Fruit fly (Drosophila melanogaster): ENCODE data around the gene MnM.

Gene MnM

dm6 chr3L:3148125-3149059 lies 30.0 kb downstream of the MnM start, which contains the start of the genes Usp5 and BtbVII (continued):
- TF ChIP-seq CG8632 (GFP tag; optimal IDR thresholded peaks at IDR 0.05), result no peak
- no peak for TF ChIP-seq CG11902 (GFP tag; optimal IDR thresholded peaks at IDR 0.05)
- TF ChIP-seq dac (GFP tag; optimal IDR thresholded peaks at IDR 0.05), result no peak
- peak; percentile 55 for TF ChIP-seq CG34406 (GFP tag; optimal IDR thresholded peaks at IDR 0.05)
- TF ChIP-seq Sox102F (GFP tag; optimal IDR thresholded peaks at IDR 0.05), result no peak
- peak; percentile 17 for TF ChIP-seq dsx (GFP tag; optimal IDR thresholded peaks at IDR 0.05; ENCODE audit: poor library complexity, severe bottlenecking)
- TF ChIP-seq CG6808 (GFP tag; optimal IDR thresholded peaks at IDR 0.05), result peak; percentile 55
- peak; percentile 49 for TF ChIP-seq topi (GFP tag; optimal IDR thresholded peaks at IDR 0.05)
- TF ChIP-seq esn (GFP tag; optimal IDR thresholded peaks at IDR 0.05), result peak; percentile 72
- TF ChIP-seq cyc (GFP tag; optimal IDR thresholded peaks at IDR 0.05), result peak; percentile 31
- no peak for TF ChIP-seq OdsH (GFP tag; optimal IDR thresholded peaks at IDR 0.05)
- peak; percentile 20 for TF ChIP-seq fd59A (GFP tag; optimal IDR thresholded peaks at IDR 0.05)
- no peak for TF ChIP-seq CG6163 (GFP tag; IDR thresholded peaks at IDR 0.05)
- no peak for TF ChIP-seq CG8319 (GFP tag; optimal IDR thresholded peaks at IDR 0.05)
- 0 out of 3 replicates have a peak, but pooled peaks have one; percentile 10 for TF ChIP-seq eg (GFP tag; IDR thresholded peaks at IDR 0.05)
- TF ChIP-seq Hr39 (GFP tag; optimal IDR thresholded peaks at IDR 0.05), result no peak
- no peak for TF ChIP-seq CG4318 (GFP tag; optimal IDR thresholded peaks at IDR 0.05)
- peak; percentile 51 for TF ChIP-seq net (GFP tag; optimal IDR thresholded peaks at IDR 0.05)
- TF ChIP-seq CG10669 (GFP tag; optimal IDR thresholded peaks at IDR 0.05), result no peak
- TF ChIP-seq fd85E (GFP tag; optimal IDR thresholded peaks at IDR 0.05), result no peak

dm6 chr3L:3143383-3143962 lies 34.9 kb downstream of the MnM start, which contains the start of the genes CG11537 and Alg2:
CG11537 (minus strand) TSS chr3L:3143457.
Alg2 (plus strand) TSS chr3L:3143808.
- TF ChIP-seq svp (GFP tag) (peak; percentile 64), vri (GFP tag; optimal IDR thresholded peaks at IDR 0.05) (peak; percentile 16), spab (GFP tag; optimal IDR thresholded peaks at IDR 0.05) (no peak), CG34406 (GFP tag; optimal IDR thresholded peaks at IDR 0.05) (peak; percentile 10), Ets96B (tag; optimal IDR thresholded peaks at IDR 0.05) (peak; percentile 10), cyc (GFP tag; optimal IDR thresholded peaks at IDR 0.05) (no peak), OdsH (GFP tag; optimal IDR thresholded peaks at IDR 0.05) (peak; percentile 34), CG7368 (GFP tag; optimal IDR thresholded peaks at IDR 0.05) (no peak), CG6792 (GFP tag; optimal IDR thresholded peaks at IDR 0.05) (peak; percentile 11), lz (GFP tag; optimal IDR thresholded peaks at IDR 0.05) (no peak), achi (GFP tag; optimal IDR thresholded peaks at IDR 0.05) (peak; percentile 88), CG31627 (GFP tag; optimal IDR thresholded peaks at IDR 0.05) (peak; percentile 15), salr (GFP tag; optimal IDR thresholded peaks at IDR 0.05) (peak in 1 of 2 experiments; percentile 7), Sox102F (GFP tag; optimal IDR thresholded peaks at IDR 0.05) (no peak), Blimp-1 (GFP tag; optimal IDR thresholded peaks at IDR 0.05) (no peak), CG3032 (tag; optimal IDR thresholded peaks at IDR 0.05) (peak; percentile 36), ss (GFP tag; optimal IDR thresholded peaks at IDR 0.05) (peak in 1 of 2 experiments; percentile 12), CG3919 (GFP tag; optimal IDR thresholded peaks at IDR 0.05) (peak; percentile 31), Hr4 (GFP tag; optimal IDR thresholded peaks at IDR 0.05) (no peak), Sox14 (GFP tag; optimal IDR thresholded peaks at IDR 0.05) (peak; percentile 40), esn (GFP tag; optimal IDR thresholded peaks at IDR 0.05) (peak; percentile 24), CG11762 (GFP tag; optimal IDR thresholded peaks at IDR 0.05; ENCODE audit: insufficient read depth) (no peak)

Data from whole organism, prepupa.